Worm (Caenorhabditis elegans): ENCODE results near the gene ifta-2.

DNA sequence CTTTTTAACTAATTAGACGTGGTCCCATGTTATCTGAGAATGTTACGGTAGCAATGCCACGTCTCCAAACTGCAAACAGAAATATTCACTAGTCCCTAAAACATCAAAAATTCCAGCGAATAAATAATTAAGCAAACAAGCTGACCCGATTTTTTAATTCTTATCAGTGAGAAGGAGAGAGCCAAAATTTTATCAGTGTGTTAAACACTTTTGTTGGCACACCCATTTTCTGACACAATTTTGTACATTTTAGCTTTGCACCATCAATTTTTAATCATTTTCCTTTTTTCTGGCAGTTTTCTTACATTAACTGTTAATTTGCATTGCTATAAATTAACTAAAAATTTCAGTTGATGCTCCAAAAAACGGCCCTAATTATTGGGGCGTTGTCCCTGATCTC, 18.6 kb upstream of the ifta-2 start, which contains the start of gene C49C3.4:
- no peak for TF ChIP-seq ceh-39 (tag; optimal IDR thresholded peaks at IDR 0.05)
- TF ChIP-seq blmp-1 (tag; optimal IDR thresholded peaks at IDR 0.05): no peak
- TF ChIP-seq nhr-12 (tag; optimal IDR thresholded peaks at IDR 0.05): no peak
- TF ChIP-seq nhr-28 (tag; optimal IDR thresholded peaks at IDR 0.05): no peak
- no peak for TF ChIP-seq nhr-76 (tag; optimal IDR thresholded peaks at IDR 0.05)
- no peak for TF ChIP-seq snpc-4 (tag; optimal IDR thresholded peaks at IDR 0.05)
